Worm (Caenorhabditis elegans) whole organism, mixed stage, embryonic: ENCODE results near the gene rdy-2.

Experiments used
- ces-1 ChIP-seq: fragments of 150-350 bp; optimal IDR thresholded peaks from 2 replicates; lab custom pipeline; 2014; ENCODE audit warnings: missing biosample characterization, missing genetic modification reagents, missing genetic modification characterization
- nhr-12 ChIP-seq: fragments of 150-350 bp; optimal IDR thresholded peaks from 2 replicates; lab custom pipeline; 2014; ENCODE audit warnings: missing biosample characterization, missing genetic modification characterization
- nhr-2 ChIP-seq: fragments of 150-350 bp; optimal IDR thresholded peaks from 2 replicates; lab custom pipeline; 2014; ENCODE audit warnings: missing biosample characterization, missing genetic modification characterization
- snpc-4 ChIP-seq: fragments of 150-350 bp; optimal IDR thresholded peaks from 2 replicates; lab custom pipeline; 2014; ENCODE audit warnings: missing biosample characterization, missing genetic modification characterization
- sptf-1 ChIP-seq: sonication (generic microtip); optimal IDR thresholded peaks from 2 replicates; lab custom pipeline; 2017; ENCODE audit warnings: mild to moderate bottlenecking, missing genetic modification characterization, moderate library complexity, missing compliant biosample characterization
- unc-39 ChIP-seq: fragments of 150-350 bp; optimal IDR thresholded peaks from 2 replicates; lab custom pipeline; 2014; ENCODE audit warnings: missing biosample characterization, missing genetic modification characterization
- ztf-11 ChIP-seq: fragments of 150-350 bp; optimal IDR thresholded peaks from 2 replicates; lab custom pipeline; 2014; ENCODE audit warnings: missing biosample characterization, missing genetic modification characterization

ce11 chrV:13636411-13636810 lies 35.6 kb upstream of the rdy-2 start:
- no peak for TF ChIP-seq unc-39 (tag; lab: Kevin White, UChicago)
- TF ChIP-seq sptf-1 (tag; lab: Kevin White, UChicago): no peak
- no peak for TF ChIP-seq nhr-12 (tag; lab: Kevin White, UChicago)
- TF ChIP-seq nhr-2 (tag; lab: Kevin White, UChicago): no peak
- no peak for TF ChIP-seq ztf-11 (tag; lab: Kevin White, UChicago)
- no peak for TF ChIP-seq snpc-4
- no peak for TF ChIP-seq ces-1 (GFP tag; lab: Kevin White, UChicago)
